Worm (Caenorhabditis elegans) whole organism, L3 larva: ENCODE data around the gene hum-2.

Experiments
- snpc-4 ChIP-seq: fragments of 150-350 bp; optimal IDR thresholded peaks from 2 replicates; lab custom pipeline; 2014; ENCODE audit warnings: missing biosample characterization, missing genetic modification characterization
- ztf-11 ChIP-seq: fragments of 150-350 bp; optimal IDR thresholded peaks from 2 replicates; lab custom pipeline; 2014; ENCODE audit warnings: missing biosample characterization, missing genetic modification characterization

DNA sequence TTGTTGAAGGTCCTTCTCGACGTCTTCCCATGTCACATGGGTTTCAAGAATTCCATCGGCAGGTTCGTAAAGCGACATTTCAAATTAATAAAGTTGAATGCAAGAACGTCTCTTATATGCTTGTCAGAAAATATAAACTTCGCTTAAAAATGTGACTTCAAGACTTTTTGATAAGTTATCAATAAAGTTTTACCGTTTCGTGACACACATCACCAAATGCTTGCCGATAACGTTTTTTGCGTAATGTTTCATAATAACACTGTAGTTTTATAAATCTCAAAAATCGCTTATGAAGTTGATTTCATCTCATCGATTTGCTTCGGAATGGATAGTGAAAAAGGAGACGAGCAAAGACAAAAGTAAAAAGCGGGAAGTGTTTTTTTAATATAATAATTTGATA is 12.5 kb upstream of the hum-2 start, which contains the start of gene E02C12.8:
- TF ChIP-seq ztf-11 (tag; lab: Kevin White, UChicago) (no peak), snpc-4 (tag; lab: Kevin White, UChicago) (no peak)
